Worm (Caenorhabditis elegans) whole organism, L2 larva: Measurements from ENCODE around the gene dpy-22.

ENCODE experiments used
- Y55F3AM.14 ChIP-seq: fragments of 200-800 bp; sonication (Bioruptor generic); optimal IDR thresholded peaks from 2 replicates; lab custom pipeline; 2018; ENCODE audit warnings: mild to moderate bottlenecking, missing genetic modification characterization, missing compliant biosample characterization
- alr-1 ChIP-seq: fragments of 150-350 bp; optimal IDR thresholded peaks from 2 replicates; lab custom pipeline; 2014; ENCODE audit warnings: missing biosample characterization, missing genetic modification characterization
- aly-2 ChIP-seq: fragments of 150-350 bp; optimal IDR thresholded peaks from 2 replicates; lab custom pipeline; 2014; ENCODE audit warnings: missing biosample characterization, missing genetic modification characterization
- blmp-1 ChIP-seq: sonication (generic microtip); optimal IDR thresholded peaks from 2 replicates; lab custom pipeline; 2017; ENCODE audit warnings: missing genetic modification characterization, mild to moderate bottlenecking, missing compliant biosample characterization, antibody characterized with exemption, moderate library complexity; ENCODE audit not compliant: insufficient read depth
- egl-27 ChIP-seq: sonication (generic microtip); optimal IDR thresholded peaks from 3 replicates; lab custom pipeline; 2017; ENCODE audit warnings: missing biosample characterization, missing genetic modification reagents, missing genetic modification characterization
- mdl-1 ChIP-seq, 2 experiments: fragments of 150-350 bp in 1 of 2; sonication (generic microtip) in 1 of 2; optimal IDR thresholded peaks; 2 replicates each; lab custom pipeline; 2017; ENCODE audit warnings: missing biosample characterization in 2 of 2, missing genetic modification characterization in 2 of 2
- ztf-1 ChIP-seq: fragments of 200-800 bp; sonication (Bioruptor generic); conservative IDR thresholded peaks from 2 replicates; pipeline ENCODE4 v1.3.6; 2022; ENCODE audit warnings: missing genetic modification characterization, missing compliant biosample characterization

DNA sequence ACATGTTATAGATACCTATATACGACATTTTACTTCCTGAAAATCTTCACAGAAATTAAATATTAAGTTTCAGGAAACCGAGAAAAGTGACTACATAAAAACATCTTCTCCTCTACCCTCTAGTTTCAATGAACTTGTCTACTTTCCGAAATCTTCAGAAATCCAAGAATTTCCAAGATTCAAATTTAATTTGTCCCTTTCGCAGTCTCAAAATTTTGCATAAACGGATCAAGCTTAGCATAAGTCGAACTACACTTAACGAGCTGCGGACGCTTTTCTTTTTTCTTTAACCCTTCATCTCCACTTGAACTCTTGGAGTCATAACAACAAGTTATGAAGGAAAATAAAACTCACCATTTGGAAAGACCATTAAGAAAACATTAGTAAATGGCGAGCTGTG lies 16.6 kb downstream of the dpy-22 start:
- TF ChIP-seq ztf-1 (GFP tag; lab: Robert Waterston, UW) (no peak), egl-27 (no peak), aly-2 (tag; lab: Kevin White, UChicago) (no peak), Y55F3AM.14 (GFP tag; lab: Kevin White, UChicago) (no peak), mdl-1 (tag; optimal IDR thresholded peaks at IDR 0.05; lab: Kevin White, UChicago) (no peak), blmp-1 (tag; lab: Kevin White, UChicago) (no peak), alr-1 (no peak)
